Fruit fly (Drosophila melanogaster) whole organism, prepupa: ENCODE data around the gene CG10803.

Experiments used
- Blimp-1 ChIP-seq: fragments of 200-800 bp; sonication (Bioruptor generic); optimal IDR thresholded peaks from 3 replicates; lab custom pipeline; 2017; ENCODE audit warnings: missing biosample characterization, missing genetic modification characterization, mild to moderate bottlenecking, moderate library complexity, missing genetic modification reagents
- CG10631 ChIP-seq: fragments of 200-800 bp; sonication (Bioruptor generic); optimal IDR thresholded peaks from 2 replicates; lab custom pipeline; 2016; ENCODE audit warnings: missing biosample characterization, missing genetic modification characterization
- CG10669 ChIP-seq: fragments of 200-800 bp; sonication (Bioruptor generic); optimal IDR thresholded peaks from 3 replicates; lab custom pipeline; 2018; ENCODE audit warnings: missing biosample characterization, mild to moderate bottlenecking, missing genetic modification characterization, moderate library complexity
- CG11294 ChIP-seq: fragments of 200-800 bp; sonication (Bioruptor generic); IDR thresholded peaks from 2 replicates; pipeline ENCODE4 v1.3.6; 2022; ENCODE audit warnings: missing biosample characterization, missing genetic modification characterization
- CG11762 ChIP-seq: fragments of 200-800 bp; sonication (Bioruptor generic); optimal IDR thresholded peaks from 3 replicates; lab custom pipeline; 2016; ENCODE audit warnings: missing biosample characterization, missing genetic modification characterization; ENCODE audit not compliant: insufficient read depth
- CG11902 ChIP-seq: fragments of 200-800 bp; sonication (Bioruptor generic); optimal IDR thresholded peaks from 3 replicates; lab custom pipeline; 2016; ENCODE audit warnings: missing biosample characterization, missing genetic modification characterization
- CG15336 ChIP-seq: fragments of 200-800 bp; sonication (Bioruptor generic); IDR thresholded peaks from 2 replicates; pipeline ENCODE4 v1.3.6; 2022; ENCODE audit warnings: missing biosample characterization, missing genetic modification characterization
- CG1621 ChIP-seq: fragments of 200-800 bp; sonication (Bioruptor generic); optimal IDR thresholded peaks from 3 replicates; lab custom pipeline; 2018; ENCODE audit warnings: missing biosample characterization, mild to moderate bottlenecking, missing genetic modification characterization
- CG3032 ChIP-seq: fragments of 200-800 bp; optimal IDR thresholded peaks from 2 replicates; lab custom pipeline; 2019; ENCODE audit warnings: missing biosample characterization, mild to moderate bottlenecking, missing genetic modification characterization, moderate library complexity
- CG31627 ChIP-seq: fragments of 200-800 bp; sonication (Bioruptor generic); optimal IDR thresholded peaks from 3 replicates; lab custom pipeline; 2016; ENCODE audit warnings: missing biosample characterization, missing genetic modification characterization
- CG34406 ChIP-seq: fragments of 200-800 bp; sonication (Bioruptor generic); optimal IDR thresholded peaks from 3 replicates; lab custom pipeline; 2016; ENCODE audit warnings: missing biosample characterization, missing genetic modification characterization
- CG3919 ChIP-seq: fragments of 200-800 bp; sonication (Bioruptor generic); optimal IDR thresholded peaks from 3 replicates; lab custom pipeline; 2016; ENCODE audit warnings: missing biosample characterization, missing genetic modification characterization
- CG4318 ChIP-seq: fragments of 200-800 bp; sonication (Bioruptor generic); optimal IDR thresholded peaks from 3 replicates; lab custom pipeline; 2017; ENCODE audit warnings: missing biosample characterization, mild to moderate bottlenecking, missing genetic modification characterization
- CG6163 ChIP-seq: fragments of 200-800 bp; sonication (Bioruptor generic); IDR thresholded peaks from 3 replicates; pipeline ENCODE4 v1.3.6; 2022; ENCODE audit warnings: missing biosample characterization, missing genetic modification characterization
- CG6276 ChIP-seq: fragments of 200-800 bp; sonication (Bioruptor generic); optimal IDR thresholded peaks from 2 replicates; lab custom pipeline; 2017; ENCODE audit warnings: missing biosample characterization, mild to moderate bottlenecking, missing genetic modification characterization
- CG6792 ChIP-seq: fragments of 200-800 bp; sonication (Bioruptor generic); optimal IDR thresholded peaks from 3 replicates; lab custom pipeline; 2016; ENCODE audit warnings: missing biosample characterization, missing genetic modification characterization
- CG6808 ChIP-seq: fragments of 200-800 bp; sonication (Bioruptor generic); optimal IDR thresholded peaks from 3 replicates; lab custom pipeline; 2017; ENCODE audit warnings: missing biosample characterization, missing genetic modification characterization, mild to moderate bottlenecking, moderate library complexity, missing genetic modification reagents
- CG6854 ChIP-seq: fragments of 200-800 bp; sonication (Bioruptor generic); optimal IDR thresholded peaks from 2 replicates; lab custom pipeline; 2017; ENCODE audit warnings: missing biosample characterization, mild to moderate bottlenecking, missing genetic modification characterization
- CG7368 ChIP-seq: fragments of 200-800 bp; sonication (Bioruptor generic); optimal IDR thresholded peaks from 3 replicates; lab custom pipeline; 2016; ENCODE audit warnings: missing biosample characterization, missing genetic modification characterization
- CG8119 ChIP-seq: fragments of 200-800 bp; sonication (Bioruptor generic); IDR thresholded peaks from 3 replicates; pipeline ENCODE4 v1.3.6; 2022; ENCODE audit warnings: missing biosample characterization, missing genetic modification characterization
- CG8319 ChIP-seq: fragments of 200-800 bp; sonication (Bioruptor generic); optimal IDR thresholded peaks from 3 replicates; lab custom pipeline; 2016; ENCODE audit warnings: missing biosample characterization, missing genetic modification characterization
- CG8632 ChIP-seq: fragments of 200-800 bp; sonication (Bioruptor generic); optimal IDR thresholded peaks from 3 replicates; lab custom pipeline; 2016; ENCODE audit warnings: missing biosample characterization, missing genetic modification characterization
- CG9139 ChIP-seq: fragments of 200-800 bp; sonication (Bioruptor generic); optimal IDR thresholded peaks from 3 replicates; lab custom pipeline; 2017; ENCODE audit warnings: missing biosample characterization, mild to moderate bottlenecking, missing genetic modification characterization
- Eip75B ChIP-seq: fragments of 200-800 bp; sonication (Bioruptor generic); optimal IDR thresholded peaks from 3 replicates; lab custom pipeline; 2016; ENCODE audit warnings: missing biosample characterization, missing genetic modification characterization
- Eip78C ChIP-seq: fragments of 200-800 bp; sonication (Bioruptor generic); peaks from one replicate; lab custom pipeline; 2016; ENCODE audit warnings: missing biosample characterization, missing genetic modification characterization
- Ets96B ChIP-seq: fragments of 200-800 bp; optimal IDR thresholded peaks from 2 replicates; lab custom pipeline; 2019; ENCODE audit warnings: missing biosample characterization, mild to moderate bottlenecking, missing genetic modification characterization, moderate library complexity
- Gug ChIP-seq: fragments of 200-800 bp; sonication (Bioruptor generic); IDR thresholded peaks from 2 replicates; pipeline ENCODE4 v1.3.6; 2022; ENCODE audit warnings: missing biosample characterization, missing genetic modification characterization
- Hr38 ChIP-seq: sonication (Bioruptor generic); optimal IDR thresholded peaks from 2 replicates; lab custom pipeline; 2016; ENCODE audit warnings: missing biosample characterization, missing genetic modification characterization
- Hr39 ChIP-seq: fragments of 200-800 bp; sonication (Bioruptor generic); optimal IDR thresholded peaks from 2 replicates; lab custom pipeline; 2016; ENCODE audit warnings: missing biosample characterization, missing genetic modification characterization
- Lpt ChIP-seq: fragments of 200-800 bp; sonication (Bioruptor generic); optimal IDR thresholded peaks from 3 replicates; lab custom pipeline; 2016; ENCODE audit warnings: missing biosample characterization, missing genetic modification characterization
- OdsH ChIP-seq: fragments of 200-800 bp; sonication (Bioruptor generic); optimal IDR thresholded peaks from 3 replicates; lab custom pipeline; 2016; ENCODE audit warnings: missing biosample characterization, missing genetic modification characterization
- Smox ChIP-seq: fragments of 200-800 bp; sonication (Bioruptor generic); optimal IDR thresholded peaks from 3 replicates; lab custom pipeline; 2016; ENCODE audit warnings: missing biosample characterization, missing genetic modification characterization
- Sox14 ChIP-seq: fragments of 200-800 bp; sonication (Bioruptor generic); optimal IDR thresholded peaks from 3 replicates; lab custom pipeline; 2016; ENCODE audit warnings: missing biosample characterization, missing genetic modification characterization
- Sox15 ChIP-seq: fragments of 200-800 bp; sonication (Bioruptor generic); optimal IDR thresholded peaks from 3 replicates; lab custom pipeline; 2016; ENCODE audit warnings: missing biosample characterization, missing genetic modification characterization
- achi ChIP-seq: fragments of 200-800 bp; sonication (Bioruptor generic); optimal IDR thresholded peaks from 3 replicates; lab custom pipeline; 2016; ENCODE audit warnings: missing biosample characterization, missing genetic modification characterization
- acj6 ChIP-seq: fragments of 200-800 bp; sonication (Bioruptor generic); optimal IDR thresholded peaks from 3 replicates; lab custom pipeline; 2016; ENCODE audit warnings: missing biosample characterization, missing genetic modification characterization
- cyc ChIP-seq: fragments of 200-800 bp; sonication (Bioruptor generic); optimal IDR thresholded peaks from 3 replicates; lab custom pipeline; 2016; ENCODE audit warnings: missing biosample characterization, missing genetic modification characterization
- dsx ChIP-seq: fragments of 200-800 bp; optimal IDR thresholded peaks from 3 replicates; lab custom pipeline; 2019; ENCODE audit warnings: missing biosample characterization, mild to moderate bottlenecking, missing genetic modification characterization, moderate library complexity; ENCODE audit not compliant: poor library complexity, severe bottlenecking
- eg ChIP-seq: fragments of 200-800 bp; sonication (Bioruptor generic); IDR thresholded peaks from 3 replicates; pipeline ENCODE4 v1.3.6; 2022; ENCODE audit warnings: missing biosample characterization, missing genetic modification characterization
- esn ChIP-seq: fragments of 200-800 bp; sonication (Bioruptor generic); optimal IDR thresholded peaks from 2 replicates; lab custom pipeline; 2016; ENCODE audit warnings: missing biosample characterization, mild to moderate bottlenecking, missing genetic modification characterization, moderate library complexity
- fd59A ChIP-seq: fragments of 200-800 bp; sonication (Bioruptor generic); optimal IDR thresholded peaks from 2 replicates; lab custom pipeline; 2017; ENCODE audit warnings: missing biosample characterization, mild to moderate bottlenecking, missing genetic modification characterization, missing genetic modification reagents
- fd85E ChIP-seq: fragments of 200-800 bp; sonication (Bioruptor generic); optimal IDR thresholded peaks from 3 replicates; lab custom pipeline; 2016; ENCODE audit warnings: missing biosample characterization, missing genetic modification characterization
- lz ChIP-seq: fragments of 200-800 bp; sonication (Bioruptor generic); optimal IDR thresholded peaks from 3 replicates; lab custom pipeline; 2016; ENCODE audit warnings: missing biosample characterization, missing genetic modification characterization
- net ChIP-seq: fragments of 200-800 bp; sonication (Bioruptor generic); optimal IDR thresholded peaks from 3 replicates; lab custom pipeline; 2016; ENCODE audit warnings: missing biosample characterization, missing genetic modification characterization
- salr ChIP-seq, 2 experiments: fragments of 200-800 bp; sonication (Bioruptor generic); optimal IDR thresholded peaks; 3 replicates each; lab custom pipeline; 2016 to 2018; ENCODE audit warnings: missing biosample characterization in 2 of 2, missing genetic modification characterization in 2 of 2, mild to moderate bottlenecking in 1 of 2
- spab ChIP-seq: fragments of 200-800 bp; sonication (Bioruptor generic); optimal IDR thresholded peaks from 2 replicates; lab custom pipeline; 2017; ENCODE audit warnings: missing biosample characterization, mild to moderate bottlenecking, missing genetic modification characterization, missing genetic modification reagents
- ss ChIP-seq, 2 experiments: fragments of 200-800 bp; sonication (Bioruptor generic); optimal IDR thresholded peaks; 2 replicates in 1 of 2; 3 replicates in 1 of 2; lab custom pipeline; 2017 to 2018; ENCODE audit warnings: mild to moderate bottlenecking in 2 of 2, missing biosample characterization in 2 of 2, missing genetic modification characterization in 2 of 2, moderate library complexity in 1 of 2
- svp ChIP-seq: fragments of 200-800 bp; sonication (Bioruptor generic); peaks from one replicate; lab custom pipeline; 2016; ENCODE audit warnings: missing biosample characterization, missing genetic modification characterization
- topi ChIP-seq: fragments of 200-800 bp; sonication (Bioruptor generic); optimal IDR thresholded peaks from 3 replicates; lab custom pipeline; 2016; ENCODE audit warnings: missing biosample characterization, missing genetic modification characterization
- vri ChIP-seq: fragments of 200-800 bp; sonication (Bioruptor generic); optimal IDR thresholded peaks from 3 replicates; lab custom pipeline; 2016; ENCODE audit warnings: missing biosample characterization, mild to moderate bottlenecking, missing genetic modification characterization

Gene CG10803

dm6 chrX:3447718-3448523, 37.5 kb upstream of the CG10803 start:
- TF ChIP-seq dsx (no peak), Hr39 (GFP tag; lab: Kevin White, UChicago) (peak; percentile 23), net (GFP tag; lab: Kevin White, UChicago) (peak; percentile 28), svp (GFP tag; lab: Kevin White, UChicago) (peak; percentile 61), salr (GFP tag; optimal IDR thresholded peaks at IDR 0.05; lab: Kevin White, UChicago) (peak in 1 of 2 experiments; percentile 46), CG6792 (GFP tag; lab: Kevin White, UChicago) (peak; percentile 21), CG34406 (GFP tag; lab: Kevin White, UChicago) (peak; percentile 27), Blimp-1 (GFP tag; lab: Kevin White, UChicago) (no peak), CG8319 (GFP tag; lab: Kevin White, UChicago) (peak; percentile 7), cyc (GFP tag; lab: Kevin White, UChicago) (peak; percentile 33), CG15336 (GFP tag; lab: Robert Waterston, UW) (peak; percentile 50; the same call in 1 of the 2 replicates), Gug (peak; percentile 55), Eip75B (no peak), CG3919 (GFP tag; lab: Kevin White, UChicago) (peak; percentile 18), CG4318 (GFP tag; lab: Kevin White, UChicago) (no peak), achi (peak; percentile 8), CG10631 (GFP tag; lab: Kevin White, UChicago) (peak; percentile 8), Sox14 (GFP tag; lab: Kevin White, UChicago) (peak; percentile 34), CG11902 (GFP tag; lab: Kevin White, UChicago) (peak; percentile 22), OdsH (GFP tag; lab: Kevin White, UChicago) (peak; percentile 25), CG7368 (GFP tag; lab: Kevin White, UChicago) (peak; percentile 30), CG11762 (peak; percentile 10), CG31627 (GFP tag; lab: Kevin White, UChicago) (peak; percentile 34), fd59A (GFP tag; lab: Kevin White, UChicago) (no peak), ss (GFP tag; optimal IDR thresholded peaks at IDR 0.05; lab: Kevin White, UChicago) (no peak), lz (GFP tag; lab: Kevin White, UChicago) (peak; percentile 16), CG9139 (GFP tag; lab: Kevin White, UChicago) (no peak), CG6808 (no peak), CG6276 (GFP tag; lab: Kevin White, UChicago) (peak; percentile 39), eg (GFP tag; lab: Robert Waterston, UW) (peak; percentile 50), fd85E (GFP tag; lab: Kevin White, UChicago) (no peak), vri (GFP tag; lab: Kevin White, UChicago) (no peak), Smox (GFP tag; lab: Kevin White, UChicago) (peak; percentile 20), CG3032 (tag; lab: Kevin White, UChicago) (no peak), topi (GFP tag; lab: Kevin White, UChicago) (peak; percentile 61), CG6163 (GFP tag; lab: Robert Waterston, UW) (peak; percentile 54; the same call in 1 of the 3 replicates), Eip78C (peak; percentile 66), CG1621 (tag; lab: Kevin White, UChicago) (no peak), CG8632 (GFP tag; lab: Kevin White, UChicago) (peak; percentile 15), CG6854 (GFP tag; lab: Kevin White, UChicago) (no peak), Lpt (GFP tag; lab: Kevin White, UChicago) (no peak), CG11294 (GFP tag; lab: Robert Waterston, UW) (peak; percentile 58), spab (GFP tag; lab: Kevin White, UChicago) (no peak), Hr38 (GFP tag; lab: Kevin White, UChicago) (no peak), Ets96B (tag; lab: Kevin White, UChicago) (peak; percentile 17), Sox15 (GFP tag; lab: Kevin White, UChicago) (no peak), CG8119 (GFP tag; lab: Robert Waterston, UW) (peak; percentile 49), esn (GFP tag; lab: Kevin White, UChicago) (peak; percentile 36), acj6 (no peak), CG10669 (GFP tag; lab: Kevin White, UChicago) (peak; percentile 12)
